Worm (Caenorhabditis elegans) whole organism, L1 larva: Measurements from ENCODE around the gene his-35.

Source experiments
- blmp-1 ChIP-seq: fragments of 150-350 bp; optimal IDR thresholded peaks from 2 replicates; lab custom pipeline; 2014; ENCODE audit warnings: missing biosample characterization, missing genetic modification characterization
- dsc-1 ChIP-seq: sonication (generic microtip); optimal IDR thresholded peaks from 2 replicates; lab custom pipeline; 2016; ENCODE audit warnings: mild to moderate bottlenecking, missing genetic modification characterization, missing compliant biosample characterization
- fkh-4 ChIP-seq: sonication (generic microtip); optimal IDR thresholded peaks from 2 replicates; lab custom pipeline; 2016; ENCODE audit warnings: missing compliant biosample characterization, missing genetic modification characterization, borderline replicate concordance
- lin-14 ChIP-seq: fragments of 200-800 bp; sonication (Bioruptor generic); optimal IDR thresholded peaks from 2 replicates; lab custom pipeline; 2018; ENCODE audit warnings: mild to moderate bottlenecking, missing genetic modification characterization, moderate library complexity, missing compliant biosample characterization
- lin-35 ChIP-seq, 2 experiments: fragments of 150-350 bp; optimal IDR thresholded peaks; 2 replicates each; lab custom pipeline; 2014; ENCODE audit warnings: missing biosample characterization in 2 of 2, missing genetic modification characterization in 2 of 2, missing genetic modification reagents in 2 of 2
- nhr-19 ChIP-seq: fragments of 200-800 bp; sonication (Bioruptor generic); conservative IDR thresholded peaks from 2 replicates; pipeline ENCODE4 v1.3.6; 2022; ENCODE audit warnings: missing genetic modification characterization, missing compliant biosample characterization
- nhr-71 ChIP-seq: sonication (generic microtip); optimal IDR thresholded peaks from 2 replicates; lab custom pipeline; 2016; ENCODE audit warnings: mild to moderate bottlenecking, missing genetic modification characterization, moderate library complexity, missing compliant biosample characterization
- nhr-77 ChIP-seq: fragments of 150-350 bp; optimal IDR thresholded peaks from 2 replicates; lab custom pipeline; 2014; ENCODE audit warnings: missing biosample characterization, missing genetic modification characterization
- rnt-1 ChIP-seq: sonication (generic microtip); optimal IDR thresholded peaks from 2 replicates; lab custom pipeline; 2016; ENCODE audit warnings: mild to moderate bottlenecking, missing genetic modification characterization, moderate library complexity, missing compliant biosample characterization

Gene his-35

ce11 chrV:9499295-9499694 is 45.8 kb downstream of the his-35 start:
- TF ChIP-seq nhr-77 (tag; lab: Kevin White, UChicago) (no peak), lin-35 (GFP tag; optimal IDR thresholded peaks at IDR 0.05; lab: Kevin White, UChicago) (no peak), blmp-1 (tag; lab: Kevin White, UChicago) (peak; percentile 3)
- TF ChIP-seq, all 84 proteins: peak for 1

- peak; percentile 37 for TF ChIP-seq lin-14 (GFP tag; lab: Kevin White, UChicago)
- peak; percentile 70 for TF ChIP-seq dsc-1 (tag; lab: Kevin White, UChicago)
- peak; percentile 20 for TF ChIP-seq rnt-1 (tag; lab: Kevin White, UChicago)
- peak; percentile 19; the same call in 1 of the 2 replicates for TF ChIP-seq nhr-19 (GFP tag; lab: Robert Waterston, UW)
- peak; percentile 19 for TF ChIP-seq nhr-71 (tag; lab: Kevin White, UChicago)
- TF ChIP-seq fkh-4 (tag; lab: Kevin White, UChicago): no peak
Measured at ce11 chrV:9496742-9497141, 48.3 kb downstream of the his-35 start, which contains the start of gene gsnl-1. gsnl-1 (plus strand) TSS chrV:9497042.
